Worm (Caenorhabditis elegans): Measurements from ENCODE around the gene phat-5.

phat-5 gene

DNA sequence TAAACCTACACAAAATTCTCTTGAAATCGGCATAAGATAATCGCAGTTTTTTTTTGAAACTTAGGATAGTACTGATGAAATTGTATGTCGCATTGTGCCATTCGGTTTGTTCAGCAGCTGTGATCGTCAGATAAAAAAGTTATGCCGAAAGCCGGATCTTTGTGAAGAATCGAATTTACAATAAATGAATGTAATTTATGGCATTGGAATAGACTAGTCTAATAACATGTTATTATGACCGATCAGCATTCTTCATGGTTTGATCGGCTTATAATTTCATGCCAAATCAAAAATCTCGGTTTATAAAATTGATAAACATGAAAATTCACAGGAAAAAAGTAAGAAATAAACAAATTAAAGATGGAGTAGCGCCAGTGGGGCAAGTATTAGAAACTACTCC lies 9.8 kb downstream of the phat-5 start, which contains the start of gene srw-134:
Gene srw-134 (minus strand): TSS at position 101 of the 400 bp plus-strand sequence.
- TF ChIP-seq ceh-8 (GFP tag; optimal IDR thresholded peaks at IDR 0.05): no peak
- TF ChIP-seq lin-13 (GFP tag; optimal IDR thresholded peaks at IDR 0.05): no peak
- TF ChIP-seq ceh-88 (GFP tag; IDR thresholded peaks at IDR 0.05): no peak
- TF ChIP-seq lsy-2 (tag; optimal IDR thresholded peaks at IDR 0.05): no peak
- TF ChIP-seq hlh-4 (tag; optimal IDR thresholded peaks at IDR 0.05): no peak
- no peak for TF ChIP-seq unc-130 (tag; optimal IDR thresholded peaks at IDR 0.05)
- no peak for TF ChIP-seq nhr-77 (tag; optimal IDR thresholded peaks at IDR 0.05)
- no peak for TF ChIP-seq elt-2 (tag; optimal IDR thresholded peaks at IDR 0.05)
- TF ChIP-seq irx-1 (tag; optimal IDR thresholded peaks at IDR 0.05): no peak
- no peak for TF ChIP-seq ces-1 (GFP tag; optimal IDR thresholded peaks at IDR 0.05)
- TF ChIP-seq mef-2 (tag; optimal IDR thresholded peaks at IDR 0.05): no peak
- no peak for TF ChIP-seq pag-3 (tag; optimal IDR thresholded peaks at IDR 0.05; ENCODE audit: borderline replicate concordance, insufficient read depth)
- TF ChIP-seq ceh-90 (tag; optimal IDR thresholded peaks at IDR 0.05): no peak
- TF ChIP-seq xbp-1 (tag; optimal IDR thresholded peaks at IDR 0.05): no peak
- TF ChIP-seq aha-1 (tag; optimal IDR thresholded peaks at IDR 0.05): no peak
- no peak for TF ChIP-seq mep-1 (tag; optimal IDR thresholded peaks at IDR 0.05)
- no peak for TF ChIP-seq jun-1 (tag; optimal IDR thresholded peaks at IDR 0.05)
- no peak for TF ChIP-seq unc-62 (GFP tag; optimal IDR thresholded peaks at IDR 0.05)
- TF ChIP-seq fkh-10 (GFP tag; optimal IDR thresholded peaks at IDR 0.05): no peak
- no peak for TF ChIP-seq sox-4 (tag; optimal IDR thresholded peaks at IDR 0.05)

DNA sequence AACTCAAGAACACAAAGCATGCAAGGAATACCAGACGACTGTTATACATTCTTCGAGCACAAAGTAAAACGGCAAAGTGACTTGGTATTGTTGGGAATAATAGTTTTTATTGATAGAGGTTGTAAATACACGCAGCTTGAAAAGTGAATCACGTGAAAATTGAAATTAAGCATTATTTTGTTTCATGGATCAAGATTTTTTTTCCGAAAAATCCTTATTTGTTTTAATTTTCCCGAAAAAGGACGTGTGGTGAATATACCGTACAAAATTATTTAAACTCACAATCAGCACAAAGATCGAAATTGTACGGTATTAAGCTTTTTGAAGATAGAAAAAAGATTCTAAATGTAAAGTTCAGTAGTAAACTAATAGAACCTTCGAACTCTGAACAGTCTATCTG lies 12.4 kb downstream of the phat-5 start, which contains the start of gene clc-18:
Gene clc-18 (minus strand): TSS at position 101 of the 400 bp plus-strand sequence.
- TF ChIP-seq lsy-2 (tag; optimal IDR thresholded peaks at IDR 0.05): no peak
- TF ChIP-seq vab-15 (tag; optimal IDR thresholded peaks at IDR 0.05): no peak
- TF ChIP-seq nhr-11 (tag; optimal IDR thresholded peaks at IDR 0.05): no peak
- TF ChIP-seq ceh-8 (GFP tag; optimal IDR thresholded peaks at IDR 0.05): no peak
- TF ChIP-seq nhr-12 (tag; optimal IDR thresholded peaks at IDR 0.05): no peak
- no peak for TF ChIP-seq elt-3 (tag; optimal IDR thresholded peaks at IDR 0.05)
- TF ChIP-seq unc-130 (tag; optimal IDR thresholded peaks at IDR 0.05): no peak
- TF ChIP-seq sup-37 (GFP tag; optimal IDR thresholded peaks at IDR 0.05): no peak
- TF ChIP-seq alr-1 (tag; optimal IDR thresholded peaks at IDR 0.05; ENCODE audit: borderline replicate concordance): no peak
- TF ChIP-seq ceh-88 (GFP tag; IDR thresholded peaks at IDR 0.05): no peak
- no peak for TF ChIP-seq nhr-28 (tag; optimal IDR thresholded peaks at IDR 0.05)
- no peak for TF ChIP-seq skn-1 (tag; optimal IDR thresholded peaks at IDR 0.05)

DNA sequence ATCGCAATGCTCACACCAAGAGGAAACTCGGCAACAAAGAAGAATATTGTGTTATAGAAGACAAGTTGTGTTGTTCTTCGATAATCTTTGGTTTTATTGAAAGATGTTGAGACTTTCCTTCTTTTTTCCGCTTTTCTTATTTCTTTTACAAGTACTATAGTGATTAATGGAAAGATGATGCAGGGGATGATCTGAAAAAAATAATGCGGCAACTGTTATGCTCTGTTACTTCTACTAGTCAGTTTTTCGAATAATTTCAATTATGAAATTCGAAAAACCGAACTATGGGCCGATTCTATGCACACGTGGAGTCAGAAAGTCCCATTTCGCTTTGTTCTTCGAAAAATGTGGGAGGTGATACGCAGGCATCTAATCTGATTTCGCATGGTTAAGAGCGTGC lies 15.6 kb downstream of the phat-5 start:
- TF ChIP-seq nhr-76 (tag; optimal IDR thresholded peaks at IDR 0.05): no peak
- TF ChIP-seq efl-1 (optimal IDR thresholded peaks at IDR 0.05): no peak
- peak in 1 of 2 experiments; percentile 90 for TF ChIP-seq efl-1 (GFP tag; optimal IDR thresholded peaks at IDR 0.05 in 1 of 2)

DNA sequence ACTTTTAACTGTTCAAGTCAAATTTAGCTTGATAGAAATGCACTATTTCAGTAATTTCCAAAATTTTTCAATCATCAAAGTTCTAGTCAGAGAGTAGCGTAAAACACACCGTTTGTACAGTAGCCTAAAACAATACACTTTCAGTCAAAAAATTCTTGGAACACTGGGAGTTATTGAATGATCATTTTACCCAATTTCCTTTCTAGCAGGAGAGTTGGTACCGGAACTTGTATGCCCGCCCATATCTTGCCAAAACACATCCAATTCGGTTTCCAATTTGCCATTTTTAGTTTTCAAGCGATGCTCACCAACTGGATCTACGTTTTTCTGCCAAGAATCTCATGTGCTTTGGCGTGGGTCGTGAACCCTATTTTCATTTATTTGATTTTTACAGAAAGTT lies 18.0 kb downstream of the phat-5 start, which contains the start of gene srj-39:
Gene srj-39 (plus strand): TSS at position 301 of the 400 bp plus-strand sequence.
- TF ChIP-seq ztf-4 (tag; optimal IDR thresholded peaks at IDR 0.05) (no peak), alr-1 (tag; optimal IDR thresholded peaks at IDR 0.05; ENCODE audit: borderline replicate concordance) (no peak), lin-15B (tag; optimal IDR thresholded peaks at IDR 0.05) (no peak), nhr-77 (tag; optimal IDR thresholded peaks at IDR 0.05) (no peak), nhr-84 (tag; optimal IDR thresholded peaks at IDR 0.05) (no peak), ceh-63 (GFP tag; optimal IDR thresholded peaks at IDR 0.05) (no peak), egl-13 (tag; optimal IDR thresholded peaks at IDR 0.05) (no peak), fkh-8 (tag; optimal IDR thresholded peaks at IDR 0.05) (no peak), pqm-1 (tag; optimal IDR thresholded peaks at IDR 0.05) (no peak), grh-1 (GFP tag; IDR thresholded peaks at IDR 0.05) (no peak), ceh-90 (tag; optimal IDR thresholded peaks at IDR 0.05) (no peak), ceh-8 (GFP tag; optimal IDR thresholded peaks at IDR 0.05) (no peak), efl-1 (optimal IDR thresholded peaks at IDR 0.05) (no peak), efl-1 (GFP tag; optimal IDR thresholded peaks at IDR 0.05 in 1 of 2) (no peak)
